Fruit fly (Drosophila melanogaster) whole organism, prepupa: Measurements from ENCODE around the gene CG15912.

Experiments
- CG10631 ChIP-seq: fragments of 200-800 bp; sonication (Bioruptor generic); optimal IDR thresholded peaks from 2 replicates; lab custom pipeline; 2016; ENCODE audit warnings: missing biosample characterization, missing genetic modification characterization
- CG10669 ChIP-seq: fragments of 200-800 bp; sonication (Bioruptor generic); optimal IDR thresholded peaks from 3 replicates; lab custom pipeline; 2018; ENCODE audit warnings: missing biosample characterization, mild to moderate bottlenecking, missing genetic modification characterization, moderate library complexity
- CG11762 ChIP-seq: fragments of 200-800 bp; sonication (Bioruptor generic); optimal IDR thresholded peaks from 3 replicates; lab custom pipeline; 2016; ENCODE audit warnings: missing biosample characterization, missing genetic modification characterization; ENCODE audit not compliant: insufficient read depth
- CG15336 ChIP-seq: fragments of 200-800 bp; sonication (Bioruptor generic); IDR thresholded peaks from 2 replicates; pipeline ENCODE4 v1.3.6; 2022; ENCODE audit warnings: missing biosample characterization, missing genetic modification characterization
- CG1621 ChIP-seq: fragments of 200-800 bp; sonication (Bioruptor generic); optimal IDR thresholded peaks from 3 replicates; lab custom pipeline; 2018; ENCODE audit warnings: missing biosample characterization, mild to moderate bottlenecking, missing genetic modification characterization
- CG16779 ChIP-seq: fragments of 200-800 bp; sonication (Bioruptor generic); optimal IDR thresholded peaks from 3 replicates; lab custom pipeline; 2017; ENCODE audit warnings: missing biosample characterization, mild to moderate bottlenecking, missing genetic modification characterization
- CG3032 ChIP-seq: fragments of 200-800 bp; optimal IDR thresholded peaks from 2 replicates; lab custom pipeline; 2019; ENCODE audit warnings: missing biosample characterization, mild to moderate bottlenecking, missing genetic modification characterization, moderate library complexity
- CG31627 ChIP-seq: fragments of 200-800 bp; sonication (Bioruptor generic); optimal IDR thresholded peaks from 3 replicates; lab custom pipeline; 2016; ENCODE audit warnings: missing biosample characterization, missing genetic modification characterization
- CG32006 ChIP-seq: fragments of 200-800 bp; sonication (Bioruptor generic); optimal IDR thresholded peaks from 3 replicates; lab custom pipeline; 2017; ENCODE audit warnings: missing biosample characterization, mild to moderate bottlenecking, missing genetic modification characterization
- CG34406 ChIP-seq: fragments of 200-800 bp; sonication (Bioruptor generic); optimal IDR thresholded peaks from 3 replicates; lab custom pipeline; 2016; ENCODE audit warnings: missing biosample characterization, missing genetic modification characterization
- CG3919 ChIP-seq: fragments of 200-800 bp; sonication (Bioruptor generic); optimal IDR thresholded peaks from 3 replicates; lab custom pipeline; 2016; ENCODE audit warnings: missing biosample characterization, missing genetic modification characterization
- CG6163 ChIP-seq: fragments of 200-800 bp; sonication (Bioruptor generic); IDR thresholded peaks from 3 replicates; pipeline ENCODE4 v1.3.6; 2022; ENCODE audit warnings: missing biosample characterization, missing genetic modification characterization
- CG6276 ChIP-seq: fragments of 200-800 bp; sonication (Bioruptor generic); optimal IDR thresholded peaks from 2 replicates; lab custom pipeline; 2017; ENCODE audit warnings: missing biosample characterization, mild to moderate bottlenecking, missing genetic modification characterization
- CG6808 ChIP-seq: fragments of 200-800 bp; sonication (Bioruptor generic); optimal IDR thresholded peaks from 3 replicates; lab custom pipeline; 2017; ENCODE audit warnings: missing biosample characterization, missing genetic modification characterization, mild to moderate bottlenecking, moderate library complexity, missing genetic modification reagents
- CG7368 ChIP-seq: fragments of 200-800 bp; sonication (Bioruptor generic); optimal IDR thresholded peaks from 3 replicates; lab custom pipeline; 2016; ENCODE audit warnings: missing biosample characterization, missing genetic modification characterization
- CG8319 ChIP-seq: fragments of 200-800 bp; sonication (Bioruptor generic); optimal IDR thresholded peaks from 3 replicates; lab custom pipeline; 2016; ENCODE audit warnings: missing biosample characterization, missing genetic modification characterization
- Eip75B ChIP-seq: fragments of 200-800 bp; sonication (Bioruptor generic); optimal IDR thresholded peaks from 3 replicates; lab custom pipeline; 2016; ENCODE audit warnings: missing biosample characterization, missing genetic modification characterization
- Eip78C ChIP-seq: fragments of 200-800 bp; sonication (Bioruptor generic); peaks from one replicate; lab custom pipeline; 2016; ENCODE audit warnings: missing biosample characterization, missing genetic modification characterization
- Eip93F ChIP-seq: fragments of 200-800 bp; sonication (Bioruptor generic); optimal IDR thresholded peaks from 2 replicates; lab custom pipeline; 2016; ENCODE audit warnings: missing biosample characterization, mild to moderate bottlenecking, missing genetic modification characterization
- Ets21C ChIP-seq: fragments of 200-800 bp; sonication (Bioruptor generic); optimal IDR thresholded peaks from 3 replicates; lab custom pipeline; 2016; ENCODE audit warnings: missing biosample characterization, missing genetic modification characterization
- Ets96B ChIP-seq: fragments of 200-800 bp; optimal IDR thresholded peaks from 2 replicates; lab custom pipeline; 2019; ENCODE audit warnings: missing biosample characterization, mild to moderate bottlenecking, missing genetic modification characterization, moderate library complexity
- Hr38 ChIP-seq: sonication (Bioruptor generic); optimal IDR thresholded peaks from 2 replicates; lab custom pipeline; 2016; ENCODE audit warnings: missing biosample characterization, missing genetic modification characterization
- Hr39 ChIP-seq: fragments of 200-800 bp; sonication (Bioruptor generic); optimal IDR thresholded peaks from 2 replicates; lab custom pipeline; 2016; ENCODE audit warnings: missing biosample characterization, missing genetic modification characterization
- Hr4 ChIP-seq: fragments of 200-800 bp; sonication (Bioruptor generic); optimal IDR thresholded peaks from 3 replicates; lab custom pipeline; 2016; ENCODE audit warnings: missing biosample characterization, missing genetic modification characterization
- Lpt ChIP-seq: fragments of 200-800 bp; sonication (Bioruptor generic); optimal IDR thresholded peaks from 3 replicates; lab custom pipeline; 2016; ENCODE audit warnings: missing biosample characterization, missing genetic modification characterization
- Sox14 ChIP-seq: fragments of 200-800 bp; sonication (Bioruptor generic); optimal IDR thresholded peaks from 3 replicates; lab custom pipeline; 2016; ENCODE audit warnings: missing biosample characterization, missing genetic modification characterization
- Sox15 ChIP-seq: fragments of 200-800 bp; sonication (Bioruptor generic); optimal IDR thresholded peaks from 3 replicates; lab custom pipeline; 2016; ENCODE audit warnings: missing biosample characterization, missing genetic modification characterization
- acj6 ChIP-seq: fragments of 200-800 bp; sonication (Bioruptor generic); optimal IDR thresholded peaks from 3 replicates; lab custom pipeline; 2016; ENCODE audit warnings: missing biosample characterization, missing genetic modification characterization
- dsx ChIP-seq: fragments of 200-800 bp; optimal IDR thresholded peaks from 3 replicates; lab custom pipeline; 2019; ENCODE audit warnings: missing biosample characterization, mild to moderate bottlenecking, missing genetic modification characterization, moderate library complexity; ENCODE audit not compliant: poor library complexity, severe bottlenecking
- fd59A ChIP-seq: fragments of 200-800 bp; sonication (Bioruptor generic); optimal IDR thresholded peaks from 2 replicates; lab custom pipeline; 2017; ENCODE audit warnings: missing biosample characterization, mild to moderate bottlenecking, missing genetic modification characterization, missing genetic modification reagents
- fd85E ChIP-seq: fragments of 200-800 bp; sonication (Bioruptor generic); optimal IDR thresholded peaks from 3 replicates; lab custom pipeline; 2016; ENCODE audit warnings: missing biosample characterization, missing genetic modification characterization
- fkh ChIP-seq: fragments of 200-800 bp; sonication (Bioruptor generic); optimal IDR thresholded peaks from 3 replicates; lab custom pipeline; 2017; ENCODE audit warnings: missing biosample characterization, mild to moderate bottlenecking, missing genetic modification characterization, moderate library complexity
- lz ChIP-seq: fragments of 200-800 bp; sonication (Bioruptor generic); optimal IDR thresholded peaks from 3 replicates; lab custom pipeline; 2016; ENCODE audit warnings: missing biosample characterization, missing genetic modification characterization
- spab ChIP-seq: fragments of 200-800 bp; sonication (Bioruptor generic); optimal IDR thresholded peaks from 2 replicates; lab custom pipeline; 2017; ENCODE audit warnings: missing biosample characterization, mild to moderate bottlenecking, missing genetic modification characterization, missing genetic modification reagents
- ss ChIP-seq, 2 experiments: fragments of 200-800 bp; sonication (Bioruptor generic); optimal IDR thresholded peaks; 2 replicates in 1 of 2; 3 replicates in 1 of 2; lab custom pipeline; 2017 to 2018; ENCODE audit warnings: mild to moderate bottlenecking in 2 of 2, missing biosample characterization in 2 of 2, missing genetic modification characterization in 2 of 2, moderate library complexity in 1 of 2
- svp ChIP-seq: fragments of 200-800 bp; sonication (Bioruptor generic); peaks from one replicate; lab custom pipeline; 2016; ENCODE audit warnings: missing biosample characterization, missing genetic modification characterization
- vri ChIP-seq: fragments of 200-800 bp; sonication (Bioruptor generic); optimal IDR thresholded peaks from 3 replicates; lab custom pipeline; 2016; ENCODE audit warnings: missing biosample characterization, mild to moderate bottlenecking, missing genetic modification characterization

CG15912 gene

dm6 chrX:4589951-4590771 lies 41.3 kb downstream of the CG15912 start (continued):
- TF ChIP-seq Eip75B (GFP tag; lab: Kevin White, UChicago): peak; percentile 60
- TF ChIP-seq Lpt: peak; percentile 86
- TF ChIP-seq acj6: peak; percentile 90
- TF ChIP-seq CG7368 (GFP tag; lab: Kevin White, UChicago): peak; percentile 96
- peak; percentile 79 for TF ChIP-seq dsx
- TF ChIP-seq CG3919 (GFP tag; lab: Kevin White, UChicago): peak; percentile 95
- peak; percentile 83 for TF ChIP-seq CG6808 (GFP tag; lab: Kevin White, UChicago)
- peak; percentile 84 for TF ChIP-seq CG16779 (tag; lab: Kevin White, UChicago)
- peak; percentile 83 for TF ChIP-seq fd85E (GFP tag; lab: Kevin White, UChicago)
- peak; percentile 86 for TF ChIP-seq spab (GFP tag; lab: Kevin White, UChicago)
- peak; percentile 86 for TF ChIP-seq Hr39 (GFP tag; lab: Kevin White, UChicago)
- peak; percentile 96 for TF ChIP-seq Sox15 (GFP tag; lab: Kevin White, UChicago)

dm6 chrX:4590772-4591064 lies 41.8 kb downstream of the CG15912 start:
- no peak for TF ChIP-seq CG34406
- TF ChIP-seq acj6: peak; percentile 2
- TF ChIP-seq Hr4: no peak
- TF ChIP-seq, all 60 proteins: peak for 1

- TF ChIP-seq CG31627 (GFP tag; lab: Kevin White, UChicago) (no peak), Sox14 (peak; percentile 45), CG1621 (no peak), svp (GFP tag; lab: Kevin White, UChicago) (peak; percentile 56)
These were observed 43.4 kb downstream of the CG15912 start for dm6 chrX:4592258-4592657.

DNA sequence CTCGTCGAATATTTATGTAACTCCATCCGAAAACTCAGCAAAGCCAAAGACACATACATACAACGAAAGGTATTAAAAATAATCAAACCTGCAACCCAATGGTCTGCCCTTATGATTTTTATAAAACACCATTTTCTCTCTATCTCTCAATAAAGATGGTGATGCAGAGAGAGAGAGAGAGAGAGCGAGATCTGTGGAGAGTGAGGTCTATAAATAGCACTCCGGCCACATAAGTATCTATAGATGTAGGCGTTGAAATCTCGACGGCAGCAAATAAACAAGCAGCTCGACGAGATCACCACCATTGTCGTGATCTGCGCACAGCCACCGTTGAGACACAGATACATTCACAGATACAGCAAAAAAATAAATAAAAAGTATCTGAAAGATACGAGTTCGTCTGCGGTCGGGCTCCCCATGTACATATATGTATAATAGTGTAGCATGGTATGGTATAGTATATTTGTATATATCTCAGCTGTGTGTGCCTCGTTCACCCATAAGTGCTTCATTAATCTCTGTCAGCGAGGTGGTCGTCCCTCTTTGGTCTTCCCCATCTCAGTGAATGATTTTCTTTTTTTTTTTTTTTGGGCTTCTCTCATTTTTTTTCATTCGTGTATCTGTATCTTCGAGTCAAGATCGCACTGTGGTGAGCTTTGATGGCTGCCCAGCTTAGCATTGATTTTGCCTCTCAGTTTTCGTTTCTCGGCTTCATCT lies 47.8 kb downstream of the CG15912 start:
- peak; percentile 7 for TF ChIP-seq CG1621
- TF ChIP-seq CG16779 (tag; lab: Kevin White, UChicago): no peak
- no peak for TF ChIP-seq lz (GFP tag; lab: Kevin White, UChicago)
- TF ChIP-seq fkh: peak; percentile 79
- no peak for TF ChIP-seq dsx
- TF ChIP-seq CG10631 (GFP tag; lab: Kevin White, UChicago): no peak
- TF ChIP-seq Hr38 (GFP tag; lab: Kevin White, UChicago): no peak
- TF ChIP-seq Sox14: no peak
- no peak for TF ChIP-seq Hr4
- TF ChIP-seq CG6163 (GFP tag; lab: Robert Waterston, UW): 0 out of 3 replicates have a peak, but pooled peaks have one; percentile 37
- TF ChIP-seq CG11762: no peak
- TF ChIP-seq ss (GFP tag; optimal IDR thresholded peaks at IDR 0.05; lab: Kevin White, UChicago): peak; percentile 28 to 64
- no peak for TF ChIP-seq Ets21C (GFP tag; lab: Kevin White, UChicago)
- no peak for TF ChIP-seq CG10669 (GFP tag; lab: Kevin White, UChicago)
- TF ChIP-seq Ets96B: no peak
- no peak for TF ChIP-seq Eip93F (GFP tag; lab: Kevin White, UChicago)
- no peak for TF ChIP-seq fd59A (GFP tag; lab: Kevin White, UChicago)
- peak; percentile 32 for TF ChIP-seq Eip78C (GFP tag; lab: Kevin White, UChicago)
- no peak for TF ChIP-seq vri (GFP tag; lab: Kevin White, UChicago)
- 0 out of 2 replicates have a peak, but pooled peaks have one; percentile 16 for TF ChIP-seq CG15336 (GFP tag; lab: Robert Waterston, UW)
- no peak for TF ChIP-seq CG6276
- TF ChIP-seq svp (GFP tag; lab: Kevin White, UChicago): peak; percentile 77
- no peak for TF ChIP-seq CG8319
- TF ChIP-seq CG32006 (GFP tag; lab: Kevin White, UChicago): no peak
- TF ChIP-seq CG3032 (tag; lab: Kevin White, UChicago): no peak
- peak; percentile 23 for TF ChIP-seq CG6808 (GFP tag; lab: Kevin White, UChicago)
- TF ChIP-seq, all 60 proteins: peak for 8
